Worm (Caenorhabditis elegans) whole organism, L4 larva: ENCODE data around the gene R10E8.2.

ENCODE experiments used
- D1046.2 ChIP-seq: fragments of 200-800 bp; sonication (Bioruptor generic); IDR thresholded peaks from 2 replicates; pipeline ENCODE4 v1.3.6; 2022; ENCODE audit warnings: missing genetic modification characterization, missing compliant biosample characterization
- F44E2.7 ChIP-seq: fragments of 200-800 bp; sonication (Bioruptor generic); IDR thresholded peaks from 2 replicates; pipeline ENCODE4 v2.1.2; 2022; ENCODE audit warnings: missing genetic modification characterization, missing compliant biosample characterization
- T26A8.4 ChIP-seq: fragments of 200-800 bp; sonication (Bioruptor generic); IDR thresholded peaks from 2 replicates; pipeline ENCODE4 v1.3.6; 2022; ENCODE audit warnings: missing genetic modification characterization, missing compliant biosample characterization
- Y5F2A.4 ChIP-seq: fragments of 200-800 bp; sonication (Bioruptor generic); optimal IDR thresholded peaks from 2 replicates; lab custom pipeline; 2018; ENCODE audit warnings: mild to moderate bottlenecking, missing genetic modification characterization, missing compliant biosample characterization
- Y75B8A.6 ChIP-seq: fragments of 200-800 bp; sonication (Bioruptor generic); IDR thresholded peaks from 2 replicates; pipeline ENCODE4 v1.3.6; 2022; ENCODE audit warnings: missing genetic modification reagents, missing genetic modification characterization, missing compliant biosample characterization
- aha-1 ChIP-seq: fragments of 150-350 bp; peaks from one replicate; lab custom pipeline; 2014; ENCODE audit warnings: missing biosample characterization, missing genetic modification characterization
- ceh-32 ChIP-seq: sonication (generic microtip); optimal IDR thresholded peaks from 2 replicates; lab custom pipeline; 2016; ENCODE audit warnings: mild to moderate bottlenecking, missing genetic modification characterization, missing compliant biosample characterization; ENCODE audit not compliant: poor library complexity
- ceh-44 ChIP-seq: fragments of 200-800 bp; sonication (Bioruptor generic); IDR thresholded peaks from 2 replicates; pipeline ENCODE4 v1.3.6; 2022; ENCODE audit warnings: missing genetic modification reagents, missing genetic modification characterization, missing compliant biosample characterization
- ceh-62 ChIP-seq: sonication (generic microtip); optimal IDR thresholded peaks from 2 replicates; lab custom pipeline; 2017; ENCODE audit warnings: missing biosample characterization, missing genetic modification characterization
- ceh-82 ChIP-seq: sonication (generic microtip); optimal IDR thresholded peaks from 2 replicates; lab custom pipeline; 2017; ENCODE audit warnings: missing biosample characterization, missing genetic modification characterization
- ces-1 ChIP-seq: fragments of 150-350 bp; sonication (generic microtip); optimal IDR thresholded peaks from 4 replicates; lab custom pipeline; 2014; ENCODE audit warnings: missing biosample characterization, missing genetic modification reagents, missing genetic modification characterization
- cey-2 ChIP-seq: sonication (generic microtip); optimal IDR thresholded peaks from 3 replicates; lab custom pipeline; 2017; ENCODE audit warnings: missing genetic modification characterization, mild to moderate bottlenecking, missing compliant biosample characterization, antibody characterized with exemption, borderline replicate concordance; ENCODE audit not compliant: insufficient read depth
- ctbp-1 ChIP-seq: fragments of 200-800 bp; sonication (Bioruptor generic); IDR thresholded peaks from 2 replicates; pipeline ENCODE4 v1.3.6; 2022; ENCODE audit warnings: missing genetic modification reagents, missing genetic modification characterization, missing compliant biosample characterization
- daf-16 ChIP-seq, 3 experiments: sonication (generic microtip); optimal IDR thresholded peaks; 2 replicates each; lab custom pipeline; 2016 to 2017; ENCODE audit warnings: missing genetic modification characterization in 3 of 3, missing genetic modification reagents in 3 of 3, mild to moderate bottlenecking in 2 of 3, missing compliant biosample characterization in 2 of 3, missing biosample characterization in 1 of 3, moderate library complexity in 1 of 3
- dmd-6 ChIP-seq: fragments of 200-800 bp; sonication (Bioruptor generic); IDR thresholded peaks from 2 replicates; pipeline ENCODE4 v1.3.6; 2022; ENCODE audit warnings: missing genetic modification reagents, missing genetic modification characterization, missing compliant biosample characterization
- dmd-9 ChIP-seq: fragments of 200-800 bp; sonication (Bioruptor generic); IDR thresholded peaks from 2 replicates; pipeline ENCODE4 v1.3.6; 2022; ENCODE audit warnings: missing genetic modification reagents, missing genetic modification characterization, missing compliant biosample characterization
- dpl-1 ChIP-seq: fragments of 150-350 bp; optimal IDR thresholded peaks from 2 replicates; lab custom pipeline; 2014; ENCODE audit warnings: missing biosample characterization, missing genetic modification reagents, missing genetic modification characterization
- dve-1 ChIP-seq: sonication (generic microtip); optimal IDR thresholded peaks from 2 replicates; lab custom pipeline; 2017; ENCODE audit warnings: antibody characterized with exemption, mild to moderate bottlenecking, missing genetic modification characterization, missing compliant biosample characterization; ENCODE audit not compliant: insufficient read depth
- fos-1 ChIP-seq: fragments of 150-350 bp; optimal IDR thresholded peaks from 2 replicates; lab custom pipeline; 2014; ENCODE audit warnings: missing biosample characterization, missing genetic modification characterization
- gei-8 ChIP-seq: fragments of 200-800 bp; sonication (Bioruptor generic); optimal IDR thresholded peaks from 2 replicates; lab custom pipeline; 2018; ENCODE audit warnings: mild to moderate bottlenecking, missing genetic modification characterization, missing compliant biosample characterization
- hif-1 ChIP-seq, 2 experiments: sonication (generic microtip); optimal IDR thresholded peaks; 2 replicates each; lab custom pipeline; 2016 to 2017; ENCODE audit warnings: missing compliant biosample characterization in 2 of 2, missing genetic modification characterization in 2 of 2, missing genetic modification reagents in 2 of 2, missing genotype in 2 of 2, mild to moderate bottlenecking in 1 of 2
- lin-13 ChIP-seq: fragments of 150-350 bp; optimal IDR thresholded peaks from 2 replicates; lab custom pipeline; 2014; ENCODE audit warnings: missing biosample characterization, missing genetic modification reagents, missing genetic modification characterization
- lin-15B ChIP-seq: fragments of 150-350 bp; sonication (generic microtip); optimal IDR thresholded peaks from 3 replicates; lab custom pipeline; 2014; ENCODE audit warnings: missing biosample characterization, missing genetic modification characterization
- lir-3 ChIP-seq: sonication (generic microtip); optimal IDR thresholded peaks from 2 replicates; lab custom pipeline; 2016; ENCODE audit warnings: mild to moderate bottlenecking, missing genetic modification characterization, missing compliant biosample characterization
- mdt-29 ChIP-seq: fragments of 200-800 bp; sonication (Bioruptor generic); IDR thresholded peaks from 2 replicates; pipeline ENCODE4 v1.3.6; 2022; ENCODE audit warnings: missing genetic modification reagents, missing genetic modification characterization, missing compliant biosample characterization
- mxl-2 ChIP-seq: fragments of 200-800 bp; sonication (Bioruptor generic); conservative IDR thresholded peaks from 2 replicates; pipeline ENCODE4 v1.3.6; 2022; ENCODE audit warnings: missing genetic modification reagents, missing genetic modification characterization, missing compliant biosample characterization
- mxl-3 ChIP-seq: fragments of 200-800 bp; sonication (Bioruptor generic); optimal IDR thresholded peaks from 2 replicates; lab custom pipeline; 2018; ENCODE audit warnings: mild to moderate bottlenecking, missing genetic modification characterization, missing compliant biosample characterization
- nhr-102 ChIP-seq: sonication (generic microtip); optimal IDR thresholded peaks from 2 replicates; lab custom pipeline; 2016; ENCODE audit warnings: mild to moderate bottlenecking, missing genetic modification characterization, moderate library complexity, missing compliant biosample characterization
- nhr-28 ChIP-seq: fragments of 150-350 bp; optimal IDR thresholded peaks from 2 replicates; lab custom pipeline; 2014; ENCODE audit warnings: missing biosample characterization, missing genetic modification characterization
- nhr-41 ChIP-seq: fragments of 200-800 bp; sonication (Bioruptor generic); IDR thresholded peaks from 2 replicates; pipeline ENCODE4 v1.3.6; 2022; ENCODE audit warnings: missing genetic modification reagents, missing genetic modification characterization, missing compliant biosample characterization
- nhr-42 ChIP-seq: fragments of 200-800 bp; sonication (Bioruptor generic); IDR thresholded peaks from 2 replicates; pipeline ENCODE4 v1.3.6; 2022; ENCODE audit warnings: missing genetic modification characterization, missing compliant biosample characterization
- nhr-6 ChIP-seq: fragments of 150-350 bp; optimal IDR thresholded peaks from 2 replicates; lab custom pipeline; 2014; ENCODE audit warnings: missing biosample characterization, missing genetic modification characterization
- php-3 ChIP-seq: fragments of 200-800 bp; sonication (Bioruptor generic); IDR thresholded peaks from 2 replicates; pipeline ENCODE4 v1.3.6; 2022; ENCODE audit warnings: missing genetic modification reagents, missing genetic modification characterization, missing compliant biosample characterization
- pqm-1 ChIP-seq: sonication (generic microtip); optimal IDR thresholded peaks from 2 replicates; lab custom pipeline; 2017; ENCODE audit warnings: missing biosample characterization, missing genetic modification characterization
- rbr-2 ChIP-seq: sonication (generic microtip); optimal IDR thresholded peaks from 2 replicates; lab custom pipeline; 2016; ENCODE audit warnings: missing genotype, missing genetic modification characterization, missing compliant biosample characterization
- saeg-2 ChIP-seq: fragments of 200-800 bp; sonication (Bioruptor generic); IDR thresholded peaks from 2 replicates; pipeline ENCODE4 v1.3.6; 2022; ENCODE audit warnings: missing genetic modification reagents, missing genetic modification characterization, missing compliant biosample characterization
- snpc-4 ChIP-seq: fragments of 150-350 bp; optimal IDR thresholded peaks from 2 replicates; lab custom pipeline; 2014; ENCODE audit warnings: missing biosample characterization, missing genetic modification characterization
- unc-130 ChIP-seq: sonication (generic microtip); optimal IDR thresholded peaks from 2 replicates; lab custom pipeline; 2016; ENCODE audit warnings: missing genetic modification reagents, missing genetic modification characterization, missing compliant biosample characterization
- unc-39 ChIP-seq: sonication (generic microtip); optimal IDR thresholded peaks from 2 replicates; lab custom pipeline; 2017; ENCODE audit warnings: missing biosample characterization, missing genetic modification characterization
- zag-1 ChIP-seq: fragments of 150-350 bp; optimal IDR thresholded peaks from 2 replicates; lab custom pipeline; 2014; ENCODE audit warnings: missing biosample characterization, missing genetic modification characterization
- zfp-2 ChIP-seq: sonication (generic microtip); optimal IDR thresholded peaks from 2 replicates; lab custom pipeline; 2016; ENCODE audit warnings: mild to moderate bottlenecking, missing genetic modification characterization, missing compliant biosample characterization
- zfp-3 ChIP-seq: fragments of 200-800 bp; sonication (Bioruptor generic); conservative IDR thresholded peaks from 2 replicates; pipeline ENCODE4 v1.3.6; 2022; ENCODE audit warnings: missing genetic modification reagents, missing genetic modification characterization, missing compliant biosample characterization
- zip-11 ChIP-seq: fragments of 200-800 bp; sonication (Bioruptor generic); IDR thresholded peaks from 2 replicates; pipeline ENCODE4 v1.3.6; 2022; ENCODE audit warnings: missing genetic modification characterization, missing compliant biosample characterization
- ztf-11 ChIP-seq: fragments of 150-350 bp; optimal IDR thresholded peaks from 2 replicates; lab custom pipeline; 2014; ENCODE audit warnings: missing biosample characterization, missing genetic modification characterization

The R10E8.2 gene

ce11 chrV:18246077-18246476, 7.5 kb upstream of the R10E8.2 start:
- TF ChIP-seq mdt-29 (GFP tag; lab: Robert Waterston, UW), result no peak
- TF ChIP-seq daf-16 (GFP tag; optimal IDR thresholded peaks at IDR 0.05; lab: Kevin White, UChicago), result no peak
- TF ChIP-seq daf-16 (tag; optimal IDR thresholded peaks at IDR 0.05; lab: Kevin White, UChicago), result peak; percentile 49
- no peak for TF ChIP-seq mxl-3 (GFP tag; lab: Kevin White, UChicago)
- no peak for TF ChIP-seq gei-8
- no peak for TF ChIP-seq ceh-62 (tag; lab: Kevin White, UChicago)
- TF ChIP-seq lin-13 (GFP tag; lab: Kevin White, UChicago), result no peak
- TF ChIP-seq zag-1 (tag; lab: Kevin White, UChicago), result no peak
- TF ChIP-seq rbr-2 (tag; lab: Kevin White, UChicago), result no peak
- TF ChIP-seq dmd-9 (GFP tag; lab: Robert Waterston, UW), result no peak
- TF ChIP-seq lir-3 (tag; lab: Kevin White, UChicago), result no peak
- TF ChIP-seq saeg-2 (GFP tag; lab: Robert Waterston, UW), result no peak
- peak; percentile 63 for TF ChIP-seq nhr-28 (tag; lab: Kevin White, UChicago)
- no peak for TF ChIP-seq snpc-4 (tag; lab: Kevin White, UChicago)
- TF ChIP-seq dmd-6, result peak; percentile 36; the same call in 1 of the 2 replicates
- no peak for TF ChIP-seq zip-11
- peak; percentile 77 for TF ChIP-seq pqm-1
- TF ChIP-seq zfp-2 (tag; lab: Kevin White, UChicago), result no peak
- no peak for TF ChIP-seq Y75B8A.6
- TF ChIP-seq ceh-32 (tag; lab: Kevin White, UChicago), result no peak
- TF ChIP-seq nhr-41 (GFP tag; lab: Robert Waterston, UW), result no peak
- no peak for TF ChIP-seq dpl-1 (GFP tag; lab: Kevin White, UChicago)
- TF ChIP-seq dve-1 (tag; lab: Kevin White, UChicago), result peak; percentile 29
- TF ChIP-seq ztf-11 (tag; lab: Kevin White, UChicago), result no peak
- no peak for TF ChIP-seq unc-39
- TF ChIP-seq F44E2.7 (GFP tag; lab: Robert Waterston, UW), result no peak
- TF ChIP-seq mxl-2 (GFP tag; lab: Robert Waterston, UW), result no peak

ce11 chrV:18252239-18252638, 1.4 kb upstream of the R10E8.2 start, which contains the start of gene R10E8.1:
Gene R10E8.1, minus strand, starts transcription at chrV:18252416.
- TF ChIP-seq ztf-11 (tag; lab: Kevin White, UChicago) (no peak), pqm-1 (peak; percentile 15), nhr-28 (tag; lab: Kevin White, UChicago) (peak; percentile 57)

ce11 chrV:18254483-18254882, 889 bp downstream of the R10E8.2 start, which contains the start of gene R10E8.5:
Gene R10E8.5, plus strand, starts transcription at chrV:18254783.
- TF ChIP-seq lin-15B (tag; lab: Kevin White, UChicago) (no peak), daf-16 (GFP tag; optimal IDR thresholded peaks at IDR 0.05; lab: Kevin White, UChicago) (no peak), daf-16 (tag; optimal IDR thresholded peaks at IDR 0.05; lab: Kevin White, UChicago) (no peak)

ce11 chrV:18265514-18265913, 11.9 kb downstream of the R10E8.2 start:
- TF ChIP-seq aha-1 (tag; lab: Kevin White, UChicago) (peak; percentile 91), nhr-42 (GFP tag; lab: Robert Waterston, UW) (no peak), D1046.2 (GFP tag; lab: Robert Waterston, UW) (no peak)

- no peak for TF ChIP-seq nhr-42 (GFP tag; lab: Robert Waterston, UW)
- TF ChIP-seq ctbp-1 (GFP tag; lab: Robert Waterston, UW), result no peak
- TF ChIP-seq ceh-82 (tag; lab: Kevin White, UChicago), result no peak
- peak; percentile 45 for TF ChIP-seq dmd-6
- no peak for TF ChIP-seq ztf-11 (tag; lab: Kevin White, UChicago)
- TF ChIP-seq cey-2 (tag; lab: Kevin White, UChicago), result no peak
- TF ChIP-seq zip-11, result no peak
- TF ChIP-seq zfp-3 (GFP tag; lab: Robert Waterston, UW), result no peak
- TF ChIP-seq F44E2.7 (GFP tag; lab: Robert Waterston, UW), result no peak
- TF ChIP-seq nhr-102 (tag; lab: Kevin White, UChicago), result no peak
- TF ChIP-seq nhr-6 (tag; lab: Kevin White, UChicago), result no peak
- no peak for TF ChIP-seq ces-1
- TF ChIP-seq hif-1 (tag; optimal IDR thresholded peaks at IDR 0.05; lab: Kevin White, UChicago), result no peak
- TF ChIP-seq fos-1 (tag; lab: Kevin White, UChicago), result no peak
- no peak for TF ChIP-seq T26A8.4 (GFP tag; lab: Robert Waterston, UW)
- TF ChIP-seq Y5F2A.4 (GFP tag; lab: Kevin White, UChicago), result no peak
- TF ChIP-seq ceh-44 (GFP tag; lab: Robert Waterston, UW), result no peak
- TF ChIP-seq aha-1 (tag; lab: Kevin White, UChicago), result peak; percentile 79
- no peak for TF ChIP-seq unc-130 (GFP tag; lab: Kevin White, UChicago)
- peak; percentile 93 for TF ChIP-seq php-3
Observed at ce11 chrV:18266238-18266637, 12.6 kb downstream of the R10E8.2 start, which contains the start of gene R10E8.6. Gene R10E8.6, minus strand, starts transcription at chrV:18266391.
